Fruit fly (Drosophila melanogaster): ENCODE data around the gene ninaA.

Gene ninaA

DNA sequence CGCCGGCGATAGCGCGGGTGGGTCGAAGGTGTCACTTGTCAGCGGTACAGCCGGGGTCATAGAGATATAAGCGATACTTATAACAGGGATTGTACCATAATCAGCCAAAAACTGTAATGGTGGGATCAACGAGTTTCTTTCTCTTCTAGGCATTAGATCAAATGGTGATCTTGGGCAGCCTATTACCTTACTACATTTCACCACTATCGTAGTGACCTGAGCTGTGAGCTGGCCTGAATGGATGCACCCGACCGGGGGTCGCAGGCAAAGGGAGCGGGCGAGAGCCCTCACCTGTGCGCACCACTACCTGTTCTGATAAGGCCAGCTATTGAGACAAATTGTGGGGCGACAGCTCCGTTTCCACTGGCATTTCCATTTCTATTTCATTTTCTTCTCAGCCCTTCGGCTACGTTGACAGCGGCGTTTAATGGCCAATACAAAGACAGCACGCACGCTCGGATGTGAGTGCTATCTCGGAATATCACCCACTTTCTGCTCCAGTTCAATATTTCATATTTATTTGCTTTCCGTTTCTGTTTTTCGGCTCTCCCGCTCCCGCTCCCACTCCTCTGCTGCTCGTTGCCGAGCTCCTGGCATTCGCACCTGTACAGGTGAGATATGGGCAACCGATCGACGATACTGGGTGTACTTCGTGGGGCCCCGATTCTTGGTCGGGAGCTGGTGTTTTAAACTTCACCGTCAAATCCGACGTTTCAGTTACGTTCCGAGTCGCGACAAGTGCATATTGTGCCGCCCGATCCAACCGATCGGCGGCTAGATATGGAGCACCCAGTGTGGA lies 20.2 kb upstream of the ninaA start (continued):
- peak; percentile 74 for TF ChIP-seq bcd (GFP tag; optimal IDR thresholded peaks at IDR 0.05)
- peak; percentile 77 for TF ChIP-seq Rx (GFP tag; IDR thresholded peaks at IDR 0.05)
- peak; percentile 62 for TF ChIP-seq CG1602 (GFP tag; optimal IDR thresholded peaks at IDR 0.05)
- TF ChIP-seq HLHmδ (GFP tag; optimal IDR thresholded peaks at IDR 0.05) = no peak
- peak; percentile 36; the same call in 1 of the 2 replicates for TF ChIP-seq Lim3 (GFP tag; IDR thresholded peaks at IDR 0.05)
- peak; percentile 66 for TF ChIP-seq CG9727 (GFP tag; optimal IDR thresholded peaks at IDR 0.05)
- peak; percentile 67 for TF ChIP-seq CG31224 (GFP tag; IDR thresholded peaks at IDR 0.05)
- TF ChIP-seq grn (GFP tag; optimal IDR thresholded peaks at IDR 0.05) = peak; percentile 31
- peak; percentile 45 for TF ChIP-seq repo (GFP tag; optimal IDR thresholded peaks at IDR 0.05)
- no peak for TF ChIP-seq CG2889 (GFP tag; IDR thresholded peaks at IDR 0.05)
- peak; percentile 87 for TF ChIP-seq Optix (GFP tag; IDR thresholded peaks at IDR 0.05)
- peak; percentile 68 for TF ChIP-seq D19A (tag; optimal IDR thresholded peaks at IDR 0.05)
- TF ChIP-seq Dp (GFP tag; optimal IDR thresholded peaks at IDR 0.05) = no peak
- TF ChIP-seq CG33557 (GFP tag; optimal IDR thresholded peaks at IDR 0.05) = peak; percentile 8
- peak; percentile 84 for TF ChIP-seq CG2678 (tag; optimal IDR thresholded peaks at IDR 0.05)
- peak; percentile 59 for TF ChIP-seq CG3281 (GFP tag; optimal IDR thresholded peaks at IDR 0.05)
- peak; percentile 81 for TF ChIP-seq gsb-n (tag; optimal IDR thresholded peaks at IDR 0.05)
- TF ChIP-seq z (GFP tag; IDR thresholded peaks at IDR 0.05) = no peak
- peak; percentile 75 for TF ChIP-seq Hsf (GFP tag; optimal IDR thresholded peaks at IDR 0.05)
- peak; percentile 86 for TF ChIP-seq CG11695 (GFP tag; IDR thresholded peaks at IDR 0.05)
- TF ChIP-seq CG6254 (GFP tag; optimal IDR thresholded peaks at IDR 0.05) = peak; percentile 79
- peak; percentile 29 for TF ChIP-seq CG10274 (GFP tag; optimal IDR thresholded peaks at IDR 0.05)
- peak; percentile 53 for TF ChIP-seq PHDP (tag; optimal IDR thresholded peaks at IDR 0.05)
- TF ChIP-seq CG34422 (GFP tag; IDR thresholded peaks at IDR 0.05) = peak; percentile 83
- peak; percentile 22 for TF ChIP-seq fu2 (GFP tag; optimal IDR thresholded peaks at IDR 0.05)
- TF ChIP-seq gcm2 (GFP tag; optimal IDR thresholded peaks at IDR 0.05) = no peak
- peak; percentile 64 for TF ChIP-seq chn (GFP tag; optimal IDR thresholded peaks at IDR 0.05)
- TF ChIP-seq CG9609 (GFP tag; optimal IDR thresholded peaks at IDR 0.05) = peak; percentile 63
- TF ChIP-seq gt (GFP tag; IDR thresholded peaks at IDR 0.05) = peak; percentile 68
- TF ChIP-seq cg (GFP tag; optimal IDR thresholded peaks at IDR 0.05) = no peak
- TF ChIP-seq ftz-f1 (GFP tag; optimal IDR thresholded peaks at IDR 0.05) = no peak
- no peak for TF ChIP-seq CG13894 (tag; optimal IDR thresholded peaks at IDR 0.05)
- TF ChIP-seq CG18599 (GFP tag; optimal IDR thresholded peaks at IDR 0.05) = peak; percentile 75
- peak; percentile 53 to 57 for TF ChIP-seq Pdp1 (GFP tag; optimal IDR thresholded peaks at IDR 0.05)
- TF ChIP-seq stwl (tag; optimal IDR thresholded peaks at IDR 0.05) = no peak
- peak; percentile 65 for TF ChIP-seq CG14710 (tag; optimal IDR thresholded peaks at IDR 0.05)
- peak; percentile 59 for TF ChIP-seq Chrac-16 (GFP tag; optimal IDR thresholded peaks at IDR 0.05)
- 0 out of 2 replicates have a peak, but pooled peaks have one; percentile 45 for TF ChIP-seq bowl (GFP tag; IDR thresholded peaks at IDR 0.05)
- TF ChIP-seq Hmx (GFP tag; optimal IDR thresholded peaks at IDR 0.05) = no peak
- TF ChIP-seq BEAF-32 (GFP tag; optimal IDR thresholded peaks at IDR 0.05) = no peak
- TF ChIP-seq schlank (tag; optimal IDR thresholded peaks at IDR 0.05) = no peak
- TF ChIP-seq fd64A (GFP tag; optimal IDR thresholded peaks at IDR 0.05) = peak; percentile 55
- no peak for TF ChIP-seq lbe (GFP tag; optimal IDR thresholded peaks at IDR 0.05)
- TF ChIP-seq CG13296 (GFP tag; optimal IDR thresholded peaks at IDR 0.05) = no peak
- peak; percentile 72 for TF ChIP-seq CG12659 (GFP tag; optimal IDR thresholded peaks at IDR 0.05)
- no peak for TF ChIP-seq YL-1 (GFP tag; optimal IDR thresholded peaks at IDR 0.05)
- TF ChIP-seq CG6683 (GFP tag; optimal IDR thresholded peaks at IDR 0.05) = peak; percentile 50
- peak; percentile 89 for TF ChIP-seq sens (GFP tag)
- TF ChIP-seq CG8359 (GFP tag; optimal IDR thresholded peaks at IDR 0.05; ENCODE audit: borderline replicate concordance) = no peak

All from whole organism, embryonic.